Worm (Caenorhabditis elegans): ENCODE measurements around the gene vig-1.

DNA sequence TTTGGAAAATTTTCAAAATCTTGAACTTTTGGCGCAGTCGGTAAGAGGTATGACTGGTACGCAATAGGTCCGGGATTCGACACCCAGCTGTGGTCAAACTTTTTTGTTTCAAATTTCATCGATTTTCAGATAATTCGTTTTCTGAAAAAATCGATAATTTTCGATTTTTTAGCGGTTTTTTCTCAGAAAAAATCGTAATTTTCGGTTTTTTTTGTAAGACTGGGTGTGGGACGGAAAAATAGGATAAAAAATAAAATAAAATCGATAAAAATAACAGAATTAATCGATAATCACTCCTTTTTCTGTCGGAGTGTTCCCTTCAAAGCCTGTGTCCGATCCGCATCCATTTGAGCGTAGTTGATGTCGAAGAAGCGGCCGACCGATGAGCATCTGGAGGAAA is 47.9 kb downstream of the vig-1 start:
- TF ChIP-seq ets-7 (tag; optimal IDR thresholded peaks at IDR 0.05), result no peak
- no peak for TF ChIP-seq ama-1 (optimal IDR thresholded peaks at IDR 0.05)
- no peak for TF ChIP-seq ceh-36 (tag; optimal IDR thresholded peaks at IDR 0.05)
- TF ChIP-seq hmbx-1 (tag; optimal IDR thresholded peaks at IDR 0.05), result no peak
- TF ChIP-seq B0310.2 (tag; optimal IDR thresholded peaks at IDR 0.05), result no peak
- TF ChIP-seq tbx-37 (GFP tag; conservative IDR thresholded peaks at IDR 0.05), result no peak
- TF ChIP-seq flt-1 (GFP tag; IDR thresholded peaks at IDR 0.05), result no peak
